Fruit fly (Drosophila melanogaster): ENCODE measurements around the gene 5-HT2A.

5-HT2A gene

dm6 chr3R:4659934-4660353, 47.3 kb downstream of the 5-HT2A start (continued):
- TF ChIP-seq Asciz (GFP tag; optimal IDR thresholded peaks at IDR 0.05) (peak; percentile 16), Doc3 (GFP tag; IDR thresholded peaks at IDR 0.05; ENCODE audit: partially characterized antibody) (no peak), bsh (GFP tag; optimal IDR thresholded peaks at IDR 0.05) (no peak), Mad (GFP tag; optimal IDR thresholded peaks at IDR 0.05) (no peak), gcm (GFP tag; optimal IDR thresholded peaks at IDR 0.05) (no peak), Xrp1 (GFP tag; IDR thresholded peaks at IDR 0.05) (peak; percentile 37), ac (GFP tag; optimal IDR thresholded peaks at IDR 0.05) (no peak), cg (GFP tag; optimal IDR thresholded peaks at IDR 0.05) (peak; percentile 93), Ada2b (GFP tag; IDR thresholded peaks at IDR 0.05) (no peak), ap (GFP tag; IDR thresholded peaks at IDR 0.05) (no peak), Optix (GFP tag; IDR thresholded peaks at IDR 0.05) (no peak), Sry-β (GFP tag; optimal IDR thresholded peaks at IDR 0.05) (no peak), Eip74EF (GFP tag; optimal IDR thresholded peaks at IDR 0.05) (peak in 1 of 2 experiments; percentile 11), HHEX (GFP tag; optimal IDR thresholded peaks at IDR 0.05) (no peak), run (tag; optimal IDR thresholded peaks at IDR 0.05) (no peak), CG8281 (tag; optimal IDR thresholded peaks at IDR 0.05) (no peak), da (GFP tag; optimal IDR thresholded peaks at IDR 0.05) (no peak), usp (GFP tag; optimal IDR thresholded peaks at IDR 0.05) (no peak), inv (GFP tag; IDR thresholded peaks at IDR 0.05; ENCODE audit: partially characterized antibody) (no peak), CG15514 (GFP tag; optimal IDR thresholded peaks at IDR 0.05) (no peak), amos (GFP tag; IDR thresholded peaks at IDR 0.05; ENCODE audit: partially characterized antibody) (no peak), NfI (GFP tag; optimal IDR thresholded peaks at IDR 0.05) (peak; percentile 5), Dfd (GFP tag; optimal IDR thresholded peaks at IDR 0.05) (no peak), CG11398 (GFP tag; optimal IDR thresholded peaks at IDR 0.05) (no peak), Pdp1 (GFP tag; optimal IDR thresholded peaks at IDR 0.05) (no peak), CG3995 (GFP tag; optimal IDR thresholded peaks at IDR 0.05) (no peak), row (GFP tag; IDR thresholded peaks at IDR 0.05) (no peak), az2 (GFP tag; optimal IDR thresholded peaks at IDR 0.05) (no peak), ato (GFP tag; IDR thresholded peaks at IDR 0.05; ENCODE audit: partially characterized antibody) (no peak), CG4854 (GFP tag; optimal IDR thresholded peaks at IDR 0.05) (no peak), grau (tag; optimal IDR thresholded peaks at IDR 0.05) (no peak), TFAM (GFP tag; optimal IDR thresholded peaks at IDR 0.05) (no peak), croc (GFP tag; conservative IDR thresholded peaks at IDR 0.05) (no peak), CG11247 (GFP tag; IDR thresholded peaks at IDR 0.05) (peak; percentile 26; the same call in 1 of the 2 replicates), sug (tag; optimal IDR thresholded peaks at IDR 0.05) (no peak), CG15479 (GFP tag; optimal IDR thresholded peaks at IDR 0.05) (no peak), jumu (GFP tag; optimal IDR thresholded peaks at IDR 0.05) (no peak), CG9437 (GFP tag; optimal IDR thresholded peaks at IDR 0.05) (no peak), CG12299 (tag; optimal IDR thresholded peaks at IDR 0.05) (peak; percentile 39), Sox100B (GFP tag; optimal IDR thresholded peaks at IDR 0.05) (no peak), scrt (GFP tag; optimal IDR thresholded peaks at IDR 0.05) (peak; percentile 64), tin (GFP tag; optimal IDR thresholded peaks at IDR 0.05) (no peak), CG8388 (GFP tag; optimal IDR thresholded peaks at IDR 0.05) (no peak), br (optimal IDR thresholded peaks at IDR 0.05) (no peak), CG12744 (GFP tag; optimal IDR thresholded peaks at IDR 0.05) (no peak), Chrac-16 (GFP tag; optimal IDR thresholded peaks at IDR 0.05) (no peak), CG1529 (GFP tag; optimal IDR thresholded peaks at IDR 0.05) (no peak), kni (GFP tag; optimal IDR thresholded peaks at IDR 0.05) (peak; percentile 94), CG14441 (GFP tag; IDR thresholded peaks at IDR 0.05) (no peak), slp2 (GFP tag; optimal IDR thresholded peaks at IDR 0.05) (no peak), CG17829 (tag; optimal IDR thresholded peaks at IDR 0.05) (no peak)
